Fruit fly (Drosophila melanogaster) whole organism, wandering third instar larva: Measurements from ENCODE around the gene tra.

Experiments
- CrebA ChIP-seq: fragments of 200-800 bp; sonication (Bioruptor generic); optimal IDR thresholded peaks from 2 replicates; lab custom pipeline; 2016; ENCODE audit warnings: missing biosample characterization, mild to moderate bottlenecking, missing genetic modification characterization, borderline replicate concordance
- Hr78 ChIP-seq: fragments of >200 bp; optimal IDR thresholded peaks from 2 replicates; lab custom pipeline; 2017; ENCODE audit warnings: missing biosample characterization, missing genetic modification characterization
- N ChIP-seq: fragments of >200 bp; optimal IDR thresholded peaks from 2 replicates; lab custom pipeline; 2018; ENCODE audit warnings: missing biosample characterization, missing external identifiers, missing genetic modification characterization
- ey ChIP-seq: fragments of 200-800 bp; sonication (Bioruptor generic); optimal IDR thresholded peaks from 2 replicates; lab custom pipeline; 2016; ENCODE audit warnings: missing biosample characterization, missing genetic modification characterization
- fru ChIP-seq: fragments of 200-800 bp; sonication (Bioruptor generic); optimal IDR thresholded peaks from 3 replicates; lab custom pipeline; 2016; ENCODE audit warnings: missing biosample characterization, mild to moderate bottlenecking, missing genetic modification characterization
- psq ChIP-seq: fragments of 200-800 bp; sonication (Bioruptor generic); optimal IDR thresholded peaks from 3 replicates; lab custom pipeline; 2017; ENCODE audit warnings: missing biosample characterization, mild to moderate bottlenecking, missing genetic modification characterization, moderate library complexity
- usp ChIP-seq: fragments of >200 bp; optimal IDR thresholded peaks from 2 replicates; lab custom pipeline; 2017; ENCODE audit warnings: missing biosample characterization, missing genetic modification characterization

DNA sequence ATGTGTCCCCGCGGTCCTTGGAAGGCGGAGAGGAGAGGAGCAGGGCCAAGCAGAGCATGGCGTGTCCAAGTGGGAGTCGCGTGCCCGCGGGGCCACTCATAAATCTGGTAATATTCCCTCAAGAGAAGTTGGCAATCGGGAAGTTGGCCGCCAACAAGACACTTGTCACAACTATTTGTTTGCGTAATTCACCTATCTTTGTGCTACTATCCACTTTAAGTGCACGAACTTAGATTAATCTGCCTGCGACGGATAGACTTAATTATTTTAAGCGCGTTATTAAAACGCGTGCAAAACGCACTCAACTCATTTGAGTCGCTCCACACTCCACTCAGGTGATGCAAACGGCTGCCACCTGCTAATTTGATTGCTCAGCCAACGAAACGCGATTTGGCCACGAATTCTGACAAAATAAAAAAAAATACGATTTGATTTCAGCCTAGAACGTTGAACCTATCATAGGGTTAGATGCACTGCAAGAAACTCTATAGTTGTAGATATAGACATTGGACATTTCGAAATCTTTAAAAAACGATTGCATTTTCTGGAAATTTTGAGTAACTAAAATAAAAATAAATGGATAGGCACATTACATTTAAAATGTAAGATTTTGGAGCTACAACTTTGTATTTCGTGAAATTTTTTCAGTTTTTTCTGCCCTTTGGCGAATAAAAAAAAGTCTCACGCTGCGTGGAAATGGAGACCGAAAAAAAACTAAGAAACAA, 19.7 kb downstream of the tra start:
- TF ChIP-seq fru (GFP tag; lab: Kevin White, UChicago), result no peak
- TF ChIP-seq usp (GFP tag; lab: Kevin White, UChicago), result no peak
- no peak for TF ChIP-seq ey (GFP tag; lab: Kevin White, UChicago)
- no peak for TF ChIP-seq Hr78 (GFP tag; lab: Kevin White, UChicago)
- TF ChIP-seq psq (GFP tag; lab: Kevin White, UChicago), result no peak
- TF ChIP-seq N (GFP tag; lab: Kevin White, UChicago), result no peak
- TF ChIP-seq CrebA (GFP tag; lab: Kevin White, UChicago), result no peak
